Worm (Caenorhabditis elegans) whole organism, L3 larva: ENCODE results near the gene R05F9.7.
A peak's percentile ranks its signal among the peaks of the same experiment; 100 is the strongest.

Source experiments
- R02D3.7 ChIP-seq: fragments of 150-350 bp; optimal IDR thresholded peaks from 2 replicates; lab custom pipeline; 2014; ENCODE audit warnings: missing biosample characterization, missing genetic modification characterization
- aly-2 ChIP-seq: fragments of 150-350 bp; optimal IDR thresholded peaks from 2 replicates; lab custom pipeline; 2014; ENCODE audit warnings: missing biosample characterization, missing genetic modification characterization
- egl-27 ChIP-seq: sonication (generic microtip); optimal IDR thresholded peaks from 4 replicates; lab custom pipeline; 2017; ENCODE audit warnings: missing biosample characterization, missing genetic modification reagents, missing genetic modification characterization
- mdl-1 ChIP-seq: fragments of 150-350 bp; optimal IDR thresholded peaks from 2 replicates; lab custom pipeline; 2014; ENCODE audit warnings: missing biosample characterization, missing genetic modification characterization
- nhr-76 ChIP-seq: fragments of 150-350 bp; sonication (generic microtip); optimal IDR thresholded peaks from 5 replicates; lab custom pipeline; 2014; ENCODE audit warnings: missing biosample characterization, missing genetic modification characterization
- unc-39 ChIP-seq: sonication (generic microtip); optimal IDR thresholded peaks from 4 replicates; lab custom pipeline; 2017; ENCODE audit warnings: missing biosample characterization, missing genetic modification characterization
- ztf-11 ChIP-seq: fragments of 150-350 bp; optimal IDR thresholded peaks from 2 replicates; lab custom pipeline; 2014; ENCODE audit warnings: missing biosample characterization, missing genetic modification characterization

DNA sequence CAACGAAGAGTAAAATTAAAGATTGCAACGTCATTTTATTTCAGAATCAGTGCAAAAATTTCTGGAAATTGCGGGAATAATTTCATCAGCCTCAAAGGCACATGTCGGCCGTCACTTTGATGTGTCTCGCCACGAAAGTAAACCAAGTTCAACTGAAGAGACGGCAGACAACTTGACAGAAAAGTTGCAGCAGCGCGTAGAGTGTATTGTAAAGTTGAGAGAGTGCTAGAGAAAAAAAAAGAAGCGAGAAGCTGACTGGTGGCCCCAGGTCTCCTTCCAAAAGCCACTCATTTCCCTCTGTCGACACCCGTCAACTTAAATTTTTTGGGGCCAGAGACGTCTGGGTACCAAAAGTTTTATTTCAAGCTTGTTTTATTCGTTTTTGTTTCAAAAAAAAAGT lies 18.2 kb downstream of the R05F9.7 start:
- TF ChIP-seq unc-39 (tag; lab: Kevin White, UChicago) (no peak), nhr-76 (tag; lab: Kevin White, UChicago) (no peak), R02D3.7 (tag; lab: Kevin White, UChicago) (no peak), egl-27 (tag; lab: Kevin White, UChicago) (peak; percentile 18), mdl-1 (tag; lab: Kevin White, UChicago) (no peak), aly-2 (tag; lab: Kevin White, UChicago) (no peak), ztf-11 (tag; lab: Kevin White, UChicago) (no peak)
